Worm (Caenorhabditis elegans) whole organism, late embryonic: ENCODE measurements around the gene K08D8.2.

ENCODE experiments used
- T23F11.4 ChIP-seq: fragments of 200-800 bp; sonication (Bioruptor generic); optimal IDR thresholded peaks from 2 replicates; lab custom pipeline; 2018; ENCODE audit warnings: mild to moderate bottlenecking, missing genetic modification characterization, missing compliant biosample characterization
- ceh-19 ChIP-seq: fragments of 200-800 bp; sonication (Bioruptor generic); optimal IDR thresholded peaks from 2 replicates; lab custom pipeline; 2018; ENCODE audit warnings: mild to moderate bottlenecking, missing genetic modification characterization, missing compliant biosample characterization
- ceh-34 ChIP-seq: sonication (generic microtip); optimal IDR thresholded peaks from 2 replicates; lab custom pipeline; 2016; ENCODE audit warnings: mild to moderate bottlenecking, missing genetic modification characterization, missing compliant biosample characterization
- ref-2 ChIP-seq: sonication (generic microtip); optimal IDR thresholded peaks from 2 replicates; lab custom pipeline; 2016; ENCODE audit warnings: missing genetic modification characterization, missing compliant biosample characterization
- syd-9 ChIP-seq: sonication (generic microtip); optimal IDR thresholded peaks from 2 replicates; lab custom pipeline; 2016; ENCODE audit warnings: mild to moderate bottlenecking, missing genetic modification characterization, moderate library complexity, missing compliant biosample characterization
- tbx-2 ChIP-seq: sonication (generic microtip); optimal IDR thresholded peaks from 2 replicates; lab custom pipeline; 2016; ENCODE audit warnings: missing genetic modification characterization, missing compliant biosample characterization

ce11 chrIV:12906529-12906928 lies 3.7 kb downstream of the K08D8.2 start, which contains the start of gene K08D8.3:
- no peak for TF ChIP-seq ceh-19
- TF ChIP-seq syd-9, result no peak
- no peak for TF ChIP-seq T23F11.4
- TF ChIP-seq tbx-2, result no peak
- no peak for TF ChIP-seq ref-2 (tag; lab: Kevin White, UChicago)
- no peak for TF ChIP-seq ceh-34 (tag; lab: Kevin White, UChicago)
